Fruit fly (Drosophila melanogaster) whole organism, prepupa: ENCODE measurements around the gene CG3655.

Experiments used
- Blimp-1 ChIP-seq: fragments of 200-800 bp; sonication (Bioruptor generic); optimal IDR thresholded peaks from 3 replicates; lab custom pipeline; 2017; ENCODE audit warnings: missing biosample characterization, missing genetic modification characterization, mild to moderate bottlenecking, moderate library complexity, missing genetic modification reagents
- CG10631 ChIP-seq: fragments of 200-800 bp; sonication (Bioruptor generic); optimal IDR thresholded peaks from 2 replicates; lab custom pipeline; 2016; ENCODE audit warnings: missing biosample characterization, missing genetic modification characterization
- CG10669 ChIP-seq: fragments of 200-800 bp; sonication (Bioruptor generic); optimal IDR thresholded peaks from 3 replicates; lab custom pipeline; 2018; ENCODE audit warnings: missing biosample characterization, mild to moderate bottlenecking, missing genetic modification characterization, moderate library complexity
- CG11294 ChIP-seq: fragments of 200-800 bp; sonication (Bioruptor generic); IDR thresholded peaks from 2 replicates; pipeline ENCODE4 v1.3.6; 2022; ENCODE audit warnings: missing biosample characterization, missing genetic modification characterization
- CG11902 ChIP-seq: fragments of 200-800 bp; sonication (Bioruptor generic); optimal IDR thresholded peaks from 3 replicates; lab custom pipeline; 2016; ENCODE audit warnings: missing biosample characterization, missing genetic modification characterization
- CG15336 ChIP-seq: fragments of 200-800 bp; sonication (Bioruptor generic); IDR thresholded peaks from 2 replicates; pipeline ENCODE4 v1.3.6; 2022; ENCODE audit warnings: missing biosample characterization, missing genetic modification characterization
- CG1621 ChIP-seq: fragments of 200-800 bp; sonication (Bioruptor generic); optimal IDR thresholded peaks from 3 replicates; lab custom pipeline; 2018; ENCODE audit warnings: missing biosample characterization, mild to moderate bottlenecking, missing genetic modification characterization
- CG16779 ChIP-seq: fragments of 200-800 bp; sonication (Bioruptor generic); optimal IDR thresholded peaks from 3 replicates; lab custom pipeline; 2017; ENCODE audit warnings: missing biosample characterization, mild to moderate bottlenecking, missing genetic modification characterization
- CG31627 ChIP-seq: fragments of 200-800 bp; sonication (Bioruptor generic); optimal IDR thresholded peaks from 3 replicates; lab custom pipeline; 2016; ENCODE audit warnings: missing biosample characterization, missing genetic modification characterization
- CG32006 ChIP-seq: fragments of 200-800 bp; sonication (Bioruptor generic); optimal IDR thresholded peaks from 3 replicates; lab custom pipeline; 2017; ENCODE audit warnings: missing biosample characterization, mild to moderate bottlenecking, missing genetic modification characterization
- CG34406 ChIP-seq: fragments of 200-800 bp; sonication (Bioruptor generic); optimal IDR thresholded peaks from 3 replicates; lab custom pipeline; 2016; ENCODE audit warnings: missing biosample characterization, missing genetic modification characterization
- CG4318 ChIP-seq: fragments of 200-800 bp; sonication (Bioruptor generic); optimal IDR thresholded peaks from 3 replicates; lab custom pipeline; 2017; ENCODE audit warnings: missing biosample characterization, mild to moderate bottlenecking, missing genetic modification characterization
- CG6163 ChIP-seq: fragments of 200-800 bp; sonication (Bioruptor generic); IDR thresholded peaks from 3 replicates; pipeline ENCODE4 v1.3.6; 2022; ENCODE audit warnings: missing biosample characterization, missing genetic modification characterization
- CG6276 ChIP-seq: fragments of 200-800 bp; sonication (Bioruptor generic); optimal IDR thresholded peaks from 2 replicates; lab custom pipeline; 2017; ENCODE audit warnings: missing biosample characterization, mild to moderate bottlenecking, missing genetic modification characterization
- CG6792 ChIP-seq: fragments of 200-800 bp; sonication (Bioruptor generic); optimal IDR thresholded peaks from 3 replicates; lab custom pipeline; 2016; ENCODE audit warnings: missing biosample characterization, missing genetic modification characterization
- CG6808 ChIP-seq: fragments of 200-800 bp; sonication (Bioruptor generic); optimal IDR thresholded peaks from 3 replicates; lab custom pipeline; 2017; ENCODE audit warnings: missing biosample characterization, missing genetic modification characterization, mild to moderate bottlenecking, moderate library complexity, missing genetic modification reagents
- CG6854 ChIP-seq: fragments of 200-800 bp; sonication (Bioruptor generic); optimal IDR thresholded peaks from 2 replicates; lab custom pipeline; 2017; ENCODE audit warnings: missing biosample characterization, mild to moderate bottlenecking, missing genetic modification characterization
- CG8119 ChIP-seq: fragments of 200-800 bp; sonication (Bioruptor generic); IDR thresholded peaks from 3 replicates; pipeline ENCODE4 v1.3.6; 2022; ENCODE audit warnings: missing biosample characterization, missing genetic modification characterization
- CG8319 ChIP-seq: fragments of 200-800 bp; sonication (Bioruptor generic); optimal IDR thresholded peaks from 3 replicates; lab custom pipeline; 2016; ENCODE audit warnings: missing biosample characterization, missing genetic modification characterization
- CG8632 ChIP-seq: fragments of 200-800 bp; sonication (Bioruptor generic); optimal IDR thresholded peaks from 3 replicates; lab custom pipeline; 2016; ENCODE audit warnings: missing biosample characterization, missing genetic modification characterization
- CG9139 ChIP-seq: fragments of 200-800 bp; sonication (Bioruptor generic); optimal IDR thresholded peaks from 3 replicates; lab custom pipeline; 2017; ENCODE audit warnings: missing biosample characterization, mild to moderate bottlenecking, missing genetic modification characterization
- Eip75B ChIP-seq: fragments of 200-800 bp; sonication (Bioruptor generic); optimal IDR thresholded peaks from 3 replicates; lab custom pipeline; 2016; ENCODE audit warnings: missing biosample characterization, missing genetic modification characterization
- Ets96B ChIP-seq: fragments of 200-800 bp; optimal IDR thresholded peaks from 2 replicates; lab custom pipeline; 2019; ENCODE audit warnings: missing biosample characterization, mild to moderate bottlenecking, missing genetic modification characterization, moderate library complexity
- Gug ChIP-seq: fragments of 200-800 bp; sonication (Bioruptor generic); IDR thresholded peaks from 2 replicates; pipeline ENCODE4 v1.3.6; 2022; ENCODE audit warnings: missing biosample characterization, missing genetic modification characterization
- Hr4 ChIP-seq: fragments of 200-800 bp; sonication (Bioruptor generic); optimal IDR thresholded peaks from 3 replicates; lab custom pipeline; 2016; ENCODE audit warnings: missing biosample characterization, missing genetic modification characterization
- Lpt ChIP-seq: fragments of 200-800 bp; sonication (Bioruptor generic); optimal IDR thresholded peaks from 3 replicates; lab custom pipeline; 2016; ENCODE audit warnings: missing biosample characterization, missing genetic modification characterization
- Smox ChIP-seq: fragments of 200-800 bp; sonication (Bioruptor generic); optimal IDR thresholded peaks from 3 replicates; lab custom pipeline; 2016; ENCODE audit warnings: missing biosample characterization, missing genetic modification characterization
- Sox102F ChIP-seq: fragments of 200-800 bp; sonication (Bioruptor generic); optimal IDR thresholded peaks from 2 replicates; lab custom pipeline; 2016; ENCODE audit warnings: missing biosample characterization, mild to moderate bottlenecking, missing genetic modification characterization
- Sox14 ChIP-seq: fragments of 200-800 bp; sonication (Bioruptor generic); optimal IDR thresholded peaks from 3 replicates; lab custom pipeline; 2016; ENCODE audit warnings: missing biosample characterization, missing genetic modification characterization
- Sox15 ChIP-seq: fragments of 200-800 bp; sonication (Bioruptor generic); optimal IDR thresholded peaks from 3 replicates; lab custom pipeline; 2016; ENCODE audit warnings: missing biosample characterization, missing genetic modification characterization
- achi ChIP-seq: fragments of 200-800 bp; sonication (Bioruptor generic); optimal IDR thresholded peaks from 3 replicates; lab custom pipeline; 2016; ENCODE audit warnings: missing biosample characterization, missing genetic modification characterization
- acj6 ChIP-seq: fragments of 200-800 bp; sonication (Bioruptor generic); optimal IDR thresholded peaks from 3 replicates; lab custom pipeline; 2016; ENCODE audit warnings: missing biosample characterization, missing genetic modification characterization
- cyc ChIP-seq: fragments of 200-800 bp; sonication (Bioruptor generic); optimal IDR thresholded peaks from 3 replicates; lab custom pipeline; 2016; ENCODE audit warnings: missing biosample characterization, missing genetic modification characterization
- dac ChIP-seq: fragments of 200-800 bp; sonication (Bioruptor generic); optimal IDR thresholded peaks from 2 replicates; lab custom pipeline; 2017; ENCODE audit warnings: missing biosample characterization, mild to moderate bottlenecking, missing genetic modification characterization
- dsx ChIP-seq: fragments of 200-800 bp; optimal IDR thresholded peaks from 3 replicates; lab custom pipeline; 2019; ENCODE audit warnings: missing biosample characterization, mild to moderate bottlenecking, missing genetic modification characterization, moderate library complexity; ENCODE audit not compliant: poor library complexity, severe bottlenecking
- eg ChIP-seq: fragments of 200-800 bp; sonication (Bioruptor generic); IDR thresholded peaks from 3 replicates; pipeline ENCODE4 v1.3.6; 2022; ENCODE audit warnings: missing biosample characterization, missing genetic modification characterization
- fd59A ChIP-seq: fragments of 200-800 bp; sonication (Bioruptor generic); optimal IDR thresholded peaks from 2 replicates; lab custom pipeline; 2017; ENCODE audit warnings: missing biosample characterization, mild to moderate bottlenecking, missing genetic modification characterization, missing genetic modification reagents
- fkh ChIP-seq: fragments of 200-800 bp; sonication (Bioruptor generic); optimal IDR thresholded peaks from 3 replicates; lab custom pipeline; 2017; ENCODE audit warnings: missing biosample characterization, mild to moderate bottlenecking, missing genetic modification characterization, moderate library complexity
- lz ChIP-seq: fragments of 200-800 bp; sonication (Bioruptor generic); optimal IDR thresholded peaks from 3 replicates; lab custom pipeline; 2016; ENCODE audit warnings: missing biosample characterization, missing genetic modification characterization
- salr ChIP-seq, 2 experiments: fragments of 200-800 bp; sonication (Bioruptor generic); optimal IDR thresholded peaks; 3 replicates each; lab custom pipeline; 2016 to 2018; ENCODE audit warnings: missing biosample characterization in 2 of 2, missing genetic modification characterization in 2 of 2, mild to moderate bottlenecking in 1 of 2
- spab ChIP-seq: fragments of 200-800 bp; sonication (Bioruptor generic); optimal IDR thresholded peaks from 2 replicates; lab custom pipeline; 2017; ENCODE audit warnings: missing biosample characterization, mild to moderate bottlenecking, missing genetic modification characterization, missing genetic modification reagents
- ss ChIP-seq, 2 experiments: fragments of 200-800 bp; sonication (Bioruptor generic); optimal IDR thresholded peaks; 2 replicates in 1 of 2; 3 replicates in 1 of 2; lab custom pipeline; 2017 to 2018; ENCODE audit warnings: mild to moderate bottlenecking in 2 of 2, missing biosample characterization in 2 of 2, missing genetic modification characterization in 2 of 2, moderate library complexity in 1 of 2
- svp ChIP-seq: fragments of 200-800 bp; sonication (Bioruptor generic); peaks from one replicate; lab custom pipeline; 2016; ENCODE audit warnings: missing biosample characterization, missing genetic modification characterization
- topi ChIP-seq: fragments of 200-800 bp; sonication (Bioruptor generic); optimal IDR thresholded peaks from 3 replicates; lab custom pipeline; 2016; ENCODE audit warnings: missing biosample characterization, missing genetic modification characterization

CG3655 gene

DNA sequence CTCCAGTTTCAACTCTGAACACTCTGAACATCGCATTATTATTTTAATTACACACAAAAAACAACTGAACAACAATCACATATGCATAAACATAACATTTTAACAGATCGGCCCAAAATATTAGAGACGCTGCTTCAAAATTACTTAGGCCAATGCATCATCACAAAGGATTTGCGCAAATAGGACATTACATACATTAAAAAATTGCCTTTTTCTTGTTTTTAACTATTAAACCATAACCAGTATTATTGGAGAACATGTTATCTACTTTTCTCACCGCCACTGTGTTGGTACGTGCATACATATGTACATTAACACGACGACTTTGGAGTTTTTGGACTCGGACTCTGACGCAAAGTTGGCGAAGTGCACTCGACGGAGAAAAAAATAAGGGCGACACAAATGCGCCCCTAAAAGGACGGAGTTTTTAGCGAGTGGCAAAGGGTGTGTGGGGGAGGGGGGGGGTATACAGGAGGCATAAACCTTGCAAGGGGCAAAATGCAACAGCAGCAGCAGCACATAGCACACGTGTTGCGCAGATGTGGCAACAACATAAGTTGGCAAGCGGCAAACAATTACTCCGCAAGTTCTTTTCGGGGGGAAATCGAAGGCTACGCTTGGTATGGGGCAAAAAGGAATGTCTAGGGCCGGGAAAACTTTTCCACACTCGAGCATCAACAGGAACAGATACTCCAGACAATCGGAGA, 5.0 kb downstream of the CG3655 start (continued):
- TF ChIP-seq Ets96B (peak; percentile 88), CG9139 (GFP tag; lab: Kevin White, UChicago) (peak; percentile 67), CG31627 (GFP tag; lab: Kevin White, UChicago) (peak; percentile 92), Gug (GFP tag; lab: Robert Waterston, UW) (peak; percentile 82), CG6163 (GFP tag; lab: Robert Waterston, UW) (peak; percentile 95), fkh (GFP tag; lab: Kevin White, UChicago) (no peak), CG10669 (peak; percentile 88), CG16779 (tag; lab: Kevin White, UChicago) (peak; percentile 80), Smox (GFP tag; lab: Kevin White, UChicago) (peak; percentile 90), spab (peak; percentile 77), Lpt (GFP tag; lab: Kevin White, UChicago) (peak; percentile 80), svp (GFP tag; lab: Kevin White, UChicago) (no peak), CG1621 (tag; lab: Kevin White, UChicago) (peak; percentile 84)

DNA sequence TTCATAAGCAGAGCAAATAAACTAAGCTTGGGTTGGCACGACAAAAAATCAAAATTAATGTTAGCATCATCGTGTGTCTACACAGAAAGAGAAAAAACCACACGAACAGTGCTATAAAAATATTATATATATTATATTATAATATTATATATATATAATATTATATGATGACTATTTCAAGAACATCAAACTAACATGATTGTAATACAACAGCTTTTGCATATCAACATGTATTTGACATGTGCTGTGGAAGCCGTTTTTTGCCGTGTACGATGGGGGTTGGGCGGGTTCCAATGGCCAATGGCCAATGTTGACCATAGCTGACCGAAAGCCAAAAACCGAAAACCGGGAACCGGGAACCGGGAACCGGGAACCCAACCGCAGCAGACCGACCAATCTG, 11.3 kb downstream of the CG3655 start:
- TF ChIP-seq CG15336 (peak; percentile 55), fd59A (GFP tag; lab: Kevin White, UChicago) (no peak), Sox14 (GFP tag; lab: Kevin White, UChicago) (no peak), CG6163 (GFP tag; lab: Robert Waterston, UW) (peak; percentile 36; the same call in 1 of the 3 replicates), CG6276 (GFP tag; lab: Kevin White, UChicago) (peak; percentile 27), salr (GFP tag; optimal IDR thresholded peaks at IDR 0.05; lab: Kevin White, UChicago) (no peak), svp (GFP tag; lab: Kevin White, UChicago) (no peak), CG8319 (GFP tag; lab: Kevin White, UChicago) (no peak), Sox15 (no peak), eg (GFP tag; lab: Robert Waterston, UW) (peak; percentile 24; the same call in 1 of the 3 replicates), CG32006 (GFP tag; lab: Kevin White, UChicago) (peak; percentile 59), CG8119 (GFP tag; lab: Robert Waterston, UW) (peak; percentile 51; the same call in 2 of the 3 replicates), achi (peak; percentile 27)

DNA sequence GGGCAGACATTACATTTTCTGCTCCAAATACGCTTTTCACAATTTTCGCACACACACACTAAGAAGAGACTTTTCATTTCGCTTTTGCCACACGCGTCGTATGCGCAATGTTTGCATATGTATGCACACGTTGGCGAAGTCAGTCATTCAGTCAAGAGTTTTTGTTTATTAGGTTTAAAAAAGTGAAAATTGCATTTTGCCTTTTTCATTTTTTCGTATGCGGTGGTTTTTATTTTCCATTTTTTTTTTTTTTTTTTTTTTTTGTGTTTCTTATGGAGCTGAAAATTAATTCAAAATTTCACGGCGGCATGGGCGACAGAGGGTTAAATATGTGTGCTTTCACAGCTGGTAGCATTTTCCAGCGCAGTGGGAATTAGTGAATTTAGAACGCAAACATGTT, 13.8 kb downstream of the CG3655 start:
- TF ChIP-seq cyc (GFP tag; lab: Kevin White, UChicago) (no peak), ss (GFP tag; optimal IDR thresholded peaks at IDR 0.05; lab: Kevin White, UChicago) (no peak), Sox102F (GFP tag; lab: Kevin White, UChicago) (peak; percentile 35), acj6 (GFP tag; lab: Kevin White, UChicago) (peak; percentile 2), CG6808 (GFP tag; lab: Kevin White, UChicago) (no peak), Gug (GFP tag; lab: Robert Waterston, UW) (peak; percentile 56), Sox14 (GFP tag; lab: Kevin White, UChicago) (no peak), dac (no peak), CG31627 (GFP tag; lab: Kevin White, UChicago) (peak; percentile 18), fkh (GFP tag; lab: Kevin White, UChicago) (no peak), CG11294 (GFP tag; lab: Robert Waterston, UW) (0 out of 2 replicates have a peak, but pooled peaks have one; percentile 10), lz (GFP tag; lab: Kevin White, UChicago) (peak; percentile 24), eg (GFP tag; lab: Robert Waterston, UW) (peak; percentile 77), Blimp-1 (GFP tag; lab: Kevin White, UChicago) (no peak), Hr4 (GFP tag; lab: Kevin White, UChicago) (peak; percentile 49), Lpt (GFP tag; lab: Kevin White, UChicago) (peak; percentile 20), CG1621 (tag; lab: Kevin White, UChicago) (no peak), CG6854 (GFP tag; lab: Kevin White, UChicago) (no peak), CG4318 (peak; percentile 6), CG34406 (peak; percentile 30), svp (GFP tag; lab: Kevin White, UChicago) (peak; percentile 72), CG11902 (GFP tag; lab: Kevin White, UChicago) (no peak), fd59A (GFP tag; lab: Kevin White, UChicago) (no peak), CG8632 (GFP tag; lab: Kevin White, UChicago) (no peak), CG32006 (GFP tag; lab: Kevin White, UChicago) (peak; percentile 30), Ets96B (no peak), CG15336 (peak; percentile 77), Eip75B (peak; percentile 1), CG8119 (GFP tag; lab: Robert Waterston, UW) (peak; percentile 61; the same call in 2 of the 3 replicates), CG16779 (tag; lab: Kevin White, UChicago) (no peak), topi (GFP tag; lab: Kevin White, UChicago) (peak; percentile 13), Sox15 (no peak), dsx (no peak), CG10631 (GFP tag; lab: Kevin White, UChicago) (no peak), CG6792 (GFP tag; lab: Kevin White, UChicago) (no peak)
